Fruit fly (Drosophila melanogaster): ENCODE measurements around the gene CG42688.

CG42688 gene

DNA sequence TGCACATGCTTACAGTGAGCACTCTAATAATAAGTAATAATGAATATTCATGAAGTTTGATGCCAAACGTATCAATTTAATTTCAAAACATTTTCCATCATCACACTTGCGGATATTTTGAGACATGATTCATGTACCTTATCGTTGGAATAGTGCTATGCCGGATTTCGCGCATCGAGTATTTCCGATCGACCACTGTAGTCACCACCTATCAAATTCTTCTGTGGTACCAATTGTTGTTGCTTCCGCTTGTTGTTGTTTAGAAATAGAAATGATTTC is 41.7 kb downstream of the CG42688 start (continued):
- no peak for TF ChIP-seq NC2α (GFP tag; optimal IDR thresholded peaks at IDR 0.05)
- no peak for TF ChIP-seq CG31441 (GFP tag; IDR thresholded peaks at IDR 0.05)
- TF ChIP-seq HmgZ (tag; optimal IDR thresholded peaks at IDR 0.05): peak; percentile 9
- TF ChIP-seq Dek (tag; optimal IDR thresholded peaks at IDR 0.05): peak; percentile 9
- no peak for TF ChIP-seq dati (GFP tag; IDR thresholded peaks at IDR 0.05)
- TF ChIP-seq Abd-B (GFP tag; optimal IDR thresholded peaks at IDR 0.05): no peak
- no peak for TF ChIP-seq H15 (GFP tag; IDR thresholded peaks at IDR 0.05)
- TF ChIP-seq run (tag; optimal IDR thresholded peaks at IDR 0.05): no peak
- TF ChIP-seq CG31365 (tag; optimal IDR thresholded peaks at IDR 0.05): no peak
- TF ChIP-seq CG1024 (GFP tag; IDR thresholded peaks at IDR 0.05): no peak
- TF ChIP-seq pan (optimal IDR thresholded peaks at IDR 0.05): no peak
- TF ChIP-seq pan (GFP tag; optimal IDR thresholded peaks at IDR 0.05 in 1 of 2, IDR thresholded peaks at IDR 0.05 in 1 of 2): peak in 1 of 2 experiments; percentile 40
- TF ChIP-seq wdn (GFP tag; IDR thresholded peaks at IDR 0.05): no peak
- TF ChIP-seq ro (GFP tag; IDR thresholded peaks at IDR 0.05): no peak
- no peak for TF ChIP-seq CG12299 (tag; optimal IDR thresholded peaks at IDR 0.05)
- no peak for TF ChIP-seq hth (optimal IDR thresholded peaks at IDR 0.05)
- TF ChIP-seq Max (GFP tag; optimal IDR thresholded peaks at IDR 0.05): peak; percentile 27
- TF ChIP-seq Elba2 (GFP tag; optimal IDR thresholded peaks at IDR 0.05): no peak
- no peak for TF ChIP-seq trem (tag; optimal IDR thresholded peaks at IDR 0.05)
- peak; percentile 42 for TF ChIP-seq CG8924 (tag; optimal IDR thresholded peaks at IDR 0.05)
- no peak for TF ChIP-seq hkb (optimal IDR thresholded peaks at IDR 0.05)
- TF ChIP-seq hkb (GFP tag; IDR thresholded peaks at IDR 0.05): 0 out of 2 replicates have a peak, but pooled peaks have one; percentile 34
- no peak for TF ChIP-seq stc (GFP tag; IDR thresholded peaks at IDR 0.05)
- TF ChIP-seq CG1602 (GFP tag; optimal IDR thresholded peaks at IDR 0.05): no peak
- 0 out of 2 replicates have a peak, but pooled peaks have one; percentile 32 for TF ChIP-seq Atf6 (GFP tag; IDR thresholded peaks at IDR 0.05)
- TF ChIP-seq CG13123 (GFP tag; optimal IDR thresholded peaks at IDR 0.05): no peak
- TF ChIP-seq bsh (GFP tag; optimal IDR thresholded peaks at IDR 0.05): peak in 1 of 2 experiments; percentile 35
- TF ChIP-seq pros (GFP tag; optimal IDR thresholded peaks at IDR 0.05): no peak
- no peak for TF ChIP-seq CG2202 (tag; optimal IDR thresholded peaks at IDR 0.05)
- no peak for TF ChIP-seq CG17829 (tag; optimal IDR thresholded peaks at IDR 0.05)
- TF ChIP-seq Hsf (GFP tag; optimal IDR thresholded peaks at IDR 0.05): peak; percentile 44
- TF ChIP-seq psq (GFP tag; optimal IDR thresholded peaks at IDR 0.05): no peak
- TF ChIP-seq gem (tag; optimal IDR thresholded peaks at IDR 0.05): peak; percentile 54
- no peak for TF ChIP-seq CG8089 (GFP tag; optimal IDR thresholded peaks at IDR 0.05)
- no peak for TF ChIP-seq ssp (GFP tag; IDR thresholded peaks at IDR 0.05)
- TF ChIP-seq Antp (GFP tag; optimal IDR thresholded peaks at IDR 0.05): no peak
- TF ChIP-seq nmo (GFP tag; optimal IDR thresholded peaks at IDR 0.05): peak; percentile 25
- no peak for TF ChIP-seq nau (GFP tag; optimal IDR thresholded peaks at IDR 0.05)
- no peak for TF ChIP-seq tna (GFP tag; IDR thresholded peaks at IDR 0.05; ENCODE audit: partially characterized antibody)
- TF ChIP-seq odd (GFP tag; optimal IDR thresholded peaks at IDR 0.05): no peak
- TF ChIP-seq Hmx (GFP tag; optimal IDR thresholded peaks at IDR 0.05): no peak
- peak; percentile 19 for TF ChIP-seq dmrt99B (tag; optimal IDR thresholded peaks at IDR 0.05)
- TF ChIP-seq CG7786 (GFP tag; optimal IDR thresholded peaks at IDR 0.05): peak; percentile 10
- TF ChIP-seq gt (GFP tag; IDR thresholded peaks at IDR 0.05): no peak
- TF ChIP-seq CG3847 (GFP tag; IDR thresholded peaks at IDR 0.05): peak; percentile 26; the same call in 1 of the 2 replicates
- TF ChIP-seq yki (optimal IDR thresholded peaks at IDR 0.05): no peak
- TF ChIP-seq bowl (GFP tag; IDR thresholded peaks at IDR 0.05): no peak
- no peak for TF ChIP-seq YL-1 (GFP tag; optimal IDR thresholded peaks at IDR 0.05)
- no peak for TF ChIP-seq gfzf (GFP tag; optimal IDR thresholded peaks at IDR 0.05)
- no peak for TF ChIP-seq Hand (GFP tag; optimal IDR thresholded peaks at IDR 0.05)
- no peak for TF ChIP-seq CG33213 (GFP tag; optimal IDR thresholded peaks at IDR 0.05)
- peak; percentile 54 for TF ChIP-seq CG4404 (GFP tag; IDR thresholded peaks at IDR 0.05)
- no peak for TF ChIP-seq CG13287 (GFP tag; IDR thresholded peaks at IDR 0.05; ENCODE audit: partially characterized antibody)
- peak; percentile 13 for TF ChIP-seq cwo (GFP tag; optimal IDR thresholded peaks at IDR 0.05)

All from whole organism, embryonic.